Worm (Caenorhabditis elegans): ENCODE results near the gene eif-3.G.

DNA sequence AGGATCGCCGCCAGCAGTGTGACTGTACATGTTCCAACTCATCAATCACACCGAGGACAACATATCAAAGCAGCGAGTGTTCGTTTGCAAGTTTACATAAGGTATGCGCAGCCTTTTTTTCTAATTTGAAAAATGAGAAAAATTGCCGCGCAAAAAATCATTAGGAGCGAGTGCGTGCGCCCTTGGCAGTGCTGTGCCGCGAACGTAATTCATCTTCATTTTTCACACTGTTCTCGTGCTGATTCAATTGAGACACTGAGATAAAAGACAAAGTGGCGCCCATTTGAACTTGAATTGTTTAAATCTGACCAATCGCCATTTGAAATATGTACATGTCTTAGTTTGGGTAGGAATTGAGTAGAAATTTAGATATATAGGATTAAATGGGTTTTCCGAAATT, 33.0 kb upstream of the eif-3.G start:
- TF ChIP-seq elt-1 (tag; optimal IDR thresholded peaks at IDR 0.05; ENCODE audit: borderline replicate concordance, insufficient read depth) = no peak
- no peak for TF ChIP-seq pha-4 (tag; optimal IDR thresholded peaks at IDR 0.05)
- no peak for TF ChIP-seq nhr-28 (tag; optimal IDR thresholded peaks at IDR 0.05)
- TF ChIP-seq unc-39 (tag; optimal IDR thresholded peaks at IDR 0.05) = no peak
- TF ChIP-seq unc-62 (GFP tag; optimal IDR thresholded peaks at IDR 0.05) = no peak
- no peak for TF ChIP-seq sem-2 (GFP tag; optimal IDR thresholded peaks at IDR 0.05)

Measured in whole organism, mixed stage, embryonic.